Worm (Caenorhabditis elegans): ENCODE measurements around the gene R05D8.9.

- no peak for TF ChIP-seq F33H1.4 (GFP tag; IDR thresholded peaks at IDR 0.05)
- no peak for TF ChIP-seq attf-6 (GFP tag; IDR thresholded peaks at IDR 0.05)
- TF ChIP-seq C17E4.6 (GFP tag; IDR thresholded peaks at IDR 0.05) = no peak
These were observed 7.9 kb downstream of the R05D8.9 start, which contains the start of gene srg-58 for ce11 chrV:2759456-2759855.

Data from whole organism, young adult.